Worm (Caenorhabditis elegans): ENCODE data around the gene C25A8.1.

DNA sequence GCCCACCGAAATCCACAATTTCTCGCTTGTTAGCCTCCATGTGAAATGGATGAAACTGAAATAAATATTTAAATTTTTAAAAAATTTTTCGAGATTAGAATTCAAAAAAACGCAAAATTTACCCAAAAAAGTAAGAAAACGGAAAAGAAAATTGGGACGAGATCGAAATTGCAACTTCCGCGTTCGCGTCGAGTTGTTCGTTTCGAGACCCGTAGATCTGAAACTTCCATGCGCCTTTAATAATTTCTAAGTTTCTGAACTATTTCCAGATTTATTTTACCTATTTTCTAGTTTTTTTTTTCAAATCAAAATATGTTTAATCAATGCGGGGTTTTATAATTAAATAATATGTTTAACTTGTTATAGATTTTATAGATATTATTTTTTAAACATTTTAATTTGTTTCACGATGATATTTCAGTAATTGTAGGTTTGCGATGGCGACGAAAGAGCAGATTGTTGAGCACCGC, 33.8 kb upstream of the C25A8.1 start, which contains the start of the genes pgl-1 and him-3:
- TF ChIP-seq snpc-4 (tag; optimal IDR thresholded peaks at IDR 0.05) = no peak
- no peak for TF ChIP-seq elt-1 (tag; optimal IDR thresholded peaks at IDR 0.05)
- no peak for TF ChIP-seq eor-1 (tag; optimal IDR thresholded peaks at IDR 0.05)
- TF ChIP-seq ceh-9 (tag; optimal IDR thresholded peaks at IDR 0.05) = no peak
- TF ChIP-seq nfya-1 (tag; optimal IDR thresholded peaks at IDR 0.05; ENCODE audit: insufficient read depth) = no peak
- TF ChIP-seq sea-2 (GFP tag; optimal IDR thresholded peaks at IDR 0.05) = no peak
- no peak for TF ChIP-seq ZK546.5 (tag; optimal IDR thresholded peaks at IDR 0.05)
- TF ChIP-seq ceh-82 (tag; optimal IDR thresholded peaks at IDR 0.05) = no peak
- no peak for TF ChIP-seq elt-3 (tag; optimal IDR thresholded peaks at IDR 0.05)
- TF ChIP-seq pha-4 (tag; optimal IDR thresholded peaks at IDR 0.05) = no peak
- no peak for TF ChIP-seq nhr-12 (tag; optimal IDR thresholded peaks at IDR 0.05)
- no peak for TF ChIP-seq nhr-28 (tag; optimal IDR thresholded peaks at IDR 0.05)
- TF ChIP-seq unc-62 (GFP tag; optimal IDR thresholded peaks at IDR 0.05) = no peak
